Worm (Caenorhabditis elegans) whole organism, mixed stage, embryonic: ENCODE results near the gene M110.9.

Experiments
- M03D4.4 ChIP-seq: sonication (generic microtip); optimal IDR thresholded peaks from 2 replicates; lab custom pipeline; 2017; ENCODE audit warnings: mild to moderate bottlenecking, missing genetic modification characterization, missing compliant biosample characterization
- bed-3 ChIP-seq: fragments of 200-800 bp; sonication (Bioruptor generic); optimal IDR thresholded peaks from 3 replicates; lab custom pipeline; 2018; ENCODE audit warnings: mild to moderate bottlenecking, missing genetic modification characterization, moderate library complexity, missing compliant biosample characterization
- blmp-1 ChIP-seq: fragments of 150-350 bp; optimal IDR thresholded peaks from 2 replicates; lab custom pipeline; 2014; ENCODE audit warnings: missing biosample characterization, missing genetic modification characterization
- ceh-39 ChIP-seq: fragments of 150-350 bp; optimal IDR thresholded peaks from 2 replicates; lab custom pipeline; 2014; ENCODE audit warnings: missing biosample characterization, missing genetic modification characterization
- ceh-43 ChIP-seq: fragments of 200-800 bp; sonication (Bioruptor generic); optimal IDR thresholded peaks from 2 replicates; lab custom pipeline; 2018; ENCODE audit warnings: mild to moderate bottlenecking, missing genetic modification characterization, moderate library complexity, missing compliant biosample characterization
- ceh-83 ChIP-seq: fragments of 200-800 bp; sonication (Bioruptor generic); optimal IDR thresholded peaks from 2 replicates; lab custom pipeline; 2018; ENCODE audit warnings: mild to moderate bottlenecking, missing genetic modification characterization, missing compliant biosample characterization
- ces-1 ChIP-seq: fragments of 150-350 bp; optimal IDR thresholded peaks from 2 replicates; lab custom pipeline; 2014; ENCODE audit warnings: missing biosample characterization, missing genetic modification reagents, missing genetic modification characterization
- cnd-1 ChIP-seq: fragments of 200-800 bp; sonication (Bioruptor generic); optimal IDR thresholded peaks from 2 replicates; lab custom pipeline; 2018; ENCODE audit warnings: mild to moderate bottlenecking, missing genetic modification characterization, missing compliant biosample characterization
- drap-1 ChIP-seq: fragments of 200-800 bp; sonication (Bioruptor generic); optimal IDR thresholded peaks from 3 replicates; lab custom pipeline; 2018; ENCODE audit warnings: mild to moderate bottlenecking, missing genetic modification characterization, missing compliant biosample characterization
- elt-1 ChIP-seq: sonication (generic microtip); optimal IDR thresholded peaks from 2 replicates; lab custom pipeline; 2017; ENCODE audit warnings: missing genetic modification characterization, mild to moderate bottlenecking, missing compliant biosample characterization, antibody characterized with exemption, moderate library complexity, borderline replicate concordance; ENCODE audit not compliant: insufficient read depth
- elt-3 ChIP-seq: fragments of 150-350 bp; optimal IDR thresholded peaks from 2 replicates; lab custom pipeline; 2014; ENCODE audit warnings: missing biosample characterization, missing genetic modification characterization
- flh-1 ChIP-seq: fragments of 200-800 bp; sonication (Bioruptor generic); optimal IDR thresholded peaks from 2 replicates; lab custom pipeline; 2018; ENCODE audit warnings: mild to moderate bottlenecking, missing genetic modification characterization, moderate library complexity, missing compliant biosample characterization
- ham-2 ChIP-seq: fragments of 200-800 bp; sonication (Bioruptor generic); optimal IDR thresholded peaks from 2 replicates; lab custom pipeline; 2018; ENCODE audit warnings: mild to moderate bottlenecking, missing genetic modification characterization, missing compliant biosample characterization
- hlh-1 ChIP-seq: fragments of 150-350 bp; optimal IDR thresholded peaks from 2 replicates; lab custom pipeline; 2014; ENCODE audit warnings: missing biosample characterization, missing genetic modification reagents, missing genetic modification characterization
- lin-13 ChIP-seq: fragments of 150-350 bp; optimal IDR thresholded peaks from 2 replicates; lab custom pipeline; 2014; ENCODE audit warnings: missing biosample characterization, missing genetic modification characterization
- lin-32 ChIP-seq: fragments of 200-800 bp; sonication (Bioruptor generic); optimal IDR thresholded peaks from 2 replicates; lab custom pipeline; 2018; ENCODE audit warnings: mild to moderate bottlenecking, missing genetic modification characterization, missing compliant biosample characterization
- lsy-2 ChIP-seq: fragments of 150-350 bp; optimal IDR thresholded peaks from 2 replicates; lab custom pipeline; 2014; ENCODE audit warnings: missing biosample characterization, missing genetic modification characterization
- mab-5 ChIP-seq: fragments of 150-350 bp; optimal IDR thresholded peaks from 2 replicates; lab custom pipeline; 2014; ENCODE audit warnings: missing biosample characterization, missing genetic modification characterization
- mep-1 ChIP-seq: fragments of 150-350 bp; optimal IDR thresholded peaks from 2 replicates; lab custom pipeline; 2017; ENCODE audit warnings: missing biosample characterization, missing genetic modification reagents, missing genetic modification characterization, inconsistent platforms
- mls-2 ChIP-seq: sonication (generic microtip); optimal IDR thresholded peaks from 2 replicates; lab custom pipeline; 2016; ENCODE audit warnings: mild to moderate bottlenecking, missing genetic modification characterization, moderate library complexity, missing compliant biosample characterization
- nhr-12 ChIP-seq: fragments of 150-350 bp; optimal IDR thresholded peaks from 2 replicates; lab custom pipeline; 2014; ENCODE audit warnings: missing biosample characterization, missing genetic modification characterization
- nhr-2 ChIP-seq: fragments of 150-350 bp; optimal IDR thresholded peaks from 2 replicates; lab custom pipeline; 2014; ENCODE audit warnings: missing biosample characterization, missing genetic modification characterization
- nhr-237 ChIP-seq: fragments of 150-350 bp; optimal IDR thresholded peaks from 2 replicates; lab custom pipeline; 2014; ENCODE audit warnings: missing biosample characterization, missing genetic modification characterization
- nhr-28 ChIP-seq: fragments of 150-350 bp; optimal IDR thresholded peaks from 2 replicates; lab custom pipeline; 2014; ENCODE audit warnings: missing biosample characterization, missing genetic modification characterization
- nhr-76 ChIP-seq: sonication (generic microtip); optimal IDR thresholded peaks from 2 replicates; lab custom pipeline; 2017; ENCODE audit warnings: missing biosample characterization, missing genetic modification characterization
- pha-4 ChIP-seq: fragments of 150-350 bp; optimal IDR thresholded peaks from 2 replicates; lab custom pipeline; 2018; ENCODE audit warnings: missing biosample characterization, missing genetic modification reagents, missing genetic modification characterization
- sem-2 ChIP-seq: fragments of 200-800 bp; sonication (Bioruptor generic); optimal IDR thresholded peaks from 2 replicates; lab custom pipeline; 2018; ENCODE audit warnings: mild to moderate bottlenecking, missing genetic modification characterization, missing compliant biosample characterization
- sptf-1 ChIP-seq: sonication (generic microtip); optimal IDR thresholded peaks from 2 replicates; lab custom pipeline; 2017; ENCODE audit warnings: mild to moderate bottlenecking, missing genetic modification characterization, moderate library complexity, missing compliant biosample characterization
- tbx-8 ChIP-seq: fragments of 200-800 bp; sonication (Bioruptor generic); optimal IDR thresholded peaks from 2 replicates; lab custom pipeline; 2018; ENCODE audit warnings: mild to moderate bottlenecking, missing genetic modification characterization, moderate library complexity, missing compliant biosample characterization
- unc-120 ChIP-seq: sonication (generic microtip); optimal IDR thresholded peaks from 2 replicates; lab custom pipeline; 2017; ENCODE audit warnings: missing genetic modification characterization, missing compliant biosample characterization; ENCODE audit not compliant: poor library complexity, severe bottlenecking
- unc-39 ChIP-seq: fragments of 150-350 bp; optimal IDR thresholded peaks from 2 replicates; lab custom pipeline; 2014; ENCODE audit warnings: missing biosample characterization, missing genetic modification characterization
- unc-62 ChIP-seq: fragments of 150-350 bp; optimal IDR thresholded peaks from 2 replicates; lab custom pipeline; 2014; ENCODE audit warnings: missing biosample characterization, missing genetic modification reagents, missing genetic modification characterization
- zip-8 ChIP-seq: fragments of 150-350 bp; optimal IDR thresholded peaks from 2 replicates; lab custom pipeline; 2014; ENCODE audit warnings: missing biosample characterization, missing genetic modification characterization

Gene M110.9

DNA sequence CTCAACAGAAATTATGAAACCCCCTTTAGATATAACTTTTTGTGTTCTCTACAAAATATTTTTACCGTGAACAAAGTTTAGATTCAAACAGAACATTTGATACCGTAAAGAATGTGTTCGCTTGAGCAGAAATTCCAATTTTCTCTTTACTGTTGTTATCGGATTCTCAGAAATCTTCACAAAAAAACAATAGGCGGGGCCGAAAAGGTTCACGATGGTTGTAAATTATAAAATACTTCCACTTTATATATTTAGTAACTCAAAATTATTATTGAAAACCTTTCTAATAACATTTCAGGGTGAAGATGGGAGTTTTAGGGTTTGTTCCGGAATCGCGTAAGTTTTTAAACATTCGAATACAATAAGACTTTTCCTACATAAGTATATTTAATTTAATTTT lies 7.1 kb downstream of the M110.9 start, which contains the start of gene nlp-5:
Gene nlp-5 (plus strand): TSS at position 301 of the 400 bp plus-strand sequence.
- TF ChIP-seq mab-5 (tag; lab: Kevin White, UChicago) (no peak), lsy-2 (no peak), flh-1 (GFP tag; lab: Kevin White, UChicago) (no peak), elt-1 (tag; lab: Kevin White, UChicago) (no peak), sptf-1 (tag; lab: Kevin White, UChicago) (no peak), ceh-83 (GFP tag; lab: Kevin White, UChicago) (no peak), unc-62 (GFP tag; lab: Kevin White, UChicago) (no peak), sem-2 (no peak), mls-2 (no peak), nhr-2 (tag; lab: Kevin White, UChicago) (no peak), elt-3 (tag; lab: Kevin White, UChicago) (no peak), zip-8 (no peak), blmp-1 (no peak), nhr-12 (no peak), nhr-76 (tag; lab: Kevin White, UChicago) (no peak), nhr-28 (tag; lab: Kevin White, UChicago) (no peak), pha-4 (tag; lab: Kevin White, UChicago) (no peak), ces-1 (GFP tag; lab: Kevin White, UChicago) (no peak)

ce11 chrII:8246476-8246875 lies 15.4 kb downstream of the M110.9 start, which contains the start of gene F35C11.3:
Gene F35C11.3, plus strand, starts transcription at chrII:8246776.
- TF ChIP-seq nhr-28 (tag; lab: Kevin White, UChicago) (no peak), ham-2 (GFP tag; lab: Kevin White, UChicago) (no peak)

ce11 chrII:8248745-8249144 lies 17.7 kb downstream of the M110.9 start, which contains the start of the genes F35C11.2 and F35C11.4:
Gene F35C11.2, minus strand, starts transcription at chrII:8248834.
Gene F35C11.4, plus strand, starts transcription at chrII:8249004.
- TF ChIP-seq sem-2, result no peak
- TF ChIP-seq ceh-39 (tag; lab: Kevin White, UChicago), result no peak
- no peak for TF ChIP-seq ces-1 (GFP tag; lab: Kevin White, UChicago)
- TF ChIP-seq nhr-28 (tag; lab: Kevin White, UChicago), result no peak
- no peak for TF ChIP-seq mep-1 (tag; lab: Kevin White, UChicago)
- TF ChIP-seq hlh-1, result no peak
- no peak for TF ChIP-seq bed-3 (GFP tag; lab: Kevin White, UChicago)
- no peak for TF ChIP-seq elt-3 (tag; lab: Kevin White, UChicago)
- TF ChIP-seq drap-1 (GFP tag; lab: Kevin White, UChicago), result no peak

DNA sequence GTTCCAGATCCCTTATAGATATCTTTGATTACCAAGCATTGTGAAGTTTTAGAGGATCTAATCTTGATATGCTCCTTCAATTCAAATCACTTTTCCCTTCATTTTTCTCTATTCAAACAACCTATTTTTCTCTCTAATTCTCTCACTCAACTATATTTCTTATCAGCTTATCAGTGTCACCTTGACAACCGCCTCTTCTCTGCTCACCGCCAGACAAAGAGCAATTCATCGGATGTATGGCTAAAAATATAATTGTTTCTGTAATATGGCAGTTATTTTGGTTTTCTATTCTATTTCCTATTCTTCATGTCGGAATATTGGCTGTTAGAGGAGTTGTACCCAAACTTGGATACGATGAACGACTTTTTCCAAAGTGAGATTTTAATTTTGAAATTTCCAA lies 18.6 kb downstream of the M110.9 start:
- TF ChIP-seq unc-120 (tag; lab: Kevin White, UChicago), result no peak
- no peak for TF ChIP-seq nhr-28 (tag; lab: Kevin White, UChicago)
- TF ChIP-seq pha-4 (tag; lab: Kevin White, UChicago), result no peak
- no peak for TF ChIP-seq ceh-43 (GFP tag; lab: Kevin White, UChicago)
- no peak for TF ChIP-seq nhr-12
- TF ChIP-seq cnd-1 (tag; lab: Kevin White, UChicago), result no peak
- TF ChIP-seq blmp-1, result no peak
- TF ChIP-seq unc-62 (GFP tag; lab: Kevin White, UChicago), result no peak
- no peak for TF ChIP-seq mep-1 (tag; lab: Kevin White, UChicago)
- TF ChIP-seq bed-3 (GFP tag; lab: Kevin White, UChicago), result no peak
- TF ChIP-seq mab-5 (tag; lab: Kevin White, UChicago), result no peak
- TF ChIP-seq mls-2, result no peak
- no peak for TF ChIP-seq ces-1 (GFP tag; lab: Kevin White, UChicago)
- no peak for TF ChIP-seq lin-13 (tag; lab: Kevin White, UChicago)
- no peak for TF ChIP-seq flh-1 (GFP tag; lab: Kevin White, UChicago)
- no peak for TF ChIP-seq lin-32
- TF ChIP-seq elt-1 (tag; lab: Kevin White, UChicago), result no peak

ce11 chrII:8253160-8253793 lies 22.2 kb downstream of the M110.9 start, which contains the start of gene F35C11.5:
Gene F35C11.5, plus strand, starts transcription at chrII:8253743.
- TF ChIP-seq ceh-83 (GFP tag; lab: Kevin White, UChicago) (no peak), pha-4 (tag; lab: Kevin White, UChicago) (no peak), unc-39 (tag; lab: Kevin White, UChicago) (no peak), unc-62 (GFP tag; lab: Kevin White, UChicago) (no peak), mep-1 (tag; lab: Kevin White, UChicago) (no peak), mab-5 (tag; lab: Kevin White, UChicago) (no peak), cnd-1 (tag; lab: Kevin White, UChicago) (no peak), M03D4.4 (tag; lab: Kevin White, UChicago) (no peak), nhr-237 (tag; lab: Kevin White, UChicago) (no peak), ham-2 (GFP tag; lab: Kevin White, UChicago) (no peak), drap-1 (GFP tag; lab: Kevin White, UChicago) (no peak), ces-1 (GFP tag; lab: Kevin White, UChicago) (no peak), flh-1 (GFP tag; lab: Kevin White, UChicago) (no peak), elt-1 (tag; lab: Kevin White, UChicago) (no peak), tbx-8 (GFP tag; lab: Kevin White, UChicago) (no peak), nhr-76 (tag; lab: Kevin White, UChicago) (no peak)
